Worm (Caenorhabditis elegans): ENCODE measurements around the gene ttc-7.

DNA sequence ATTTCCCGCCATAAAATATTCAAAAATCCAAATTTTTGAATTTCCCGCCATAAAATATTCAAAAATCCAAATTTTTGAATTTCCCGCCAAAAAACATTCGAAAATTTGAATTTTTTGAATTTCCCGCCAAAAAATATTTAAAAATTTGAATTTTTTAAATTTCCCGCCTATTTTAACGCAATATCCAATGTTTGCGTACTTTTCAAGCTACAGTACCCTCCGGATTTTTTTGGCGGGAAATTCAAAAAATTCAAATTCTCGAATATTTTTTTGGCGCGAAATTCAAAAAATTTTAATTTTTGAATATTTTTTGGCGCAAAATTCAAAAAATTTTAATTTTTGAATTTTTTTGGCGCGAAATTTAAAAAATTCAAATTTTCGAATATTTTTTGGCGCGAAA is 29.1 kb upstream of the ttc-7 start:
- TF ChIP-seq tlf-1 (GFP tag; optimal IDR thresholded peaks at IDR 0.05) = no peak
- TF ChIP-seq ztf-25 (GFP tag; IDR thresholded peaks at IDR 0.05) = no peak
- no peak for TF ChIP-seq snpc-4 (GFP tag; optimal IDR thresholded peaks at IDR 0.05)
- no peak for TF ChIP-seq snpc-4 (tag; optimal IDR thresholded peaks at IDR 0.05)
- no peak for TF ChIP-seq F49E8.2 (tag; optimal IDR thresholded peaks at IDR 0.05; ENCODE audit: insufficient read depth)
- TF ChIP-seq ztf-28 (GFP tag; IDR thresholded peaks at IDR 0.05) = no peak
